Fruit fly (Drosophila melanogaster): ENCODE results near the gene Pdss2.

Pdss2 gene

DNA sequence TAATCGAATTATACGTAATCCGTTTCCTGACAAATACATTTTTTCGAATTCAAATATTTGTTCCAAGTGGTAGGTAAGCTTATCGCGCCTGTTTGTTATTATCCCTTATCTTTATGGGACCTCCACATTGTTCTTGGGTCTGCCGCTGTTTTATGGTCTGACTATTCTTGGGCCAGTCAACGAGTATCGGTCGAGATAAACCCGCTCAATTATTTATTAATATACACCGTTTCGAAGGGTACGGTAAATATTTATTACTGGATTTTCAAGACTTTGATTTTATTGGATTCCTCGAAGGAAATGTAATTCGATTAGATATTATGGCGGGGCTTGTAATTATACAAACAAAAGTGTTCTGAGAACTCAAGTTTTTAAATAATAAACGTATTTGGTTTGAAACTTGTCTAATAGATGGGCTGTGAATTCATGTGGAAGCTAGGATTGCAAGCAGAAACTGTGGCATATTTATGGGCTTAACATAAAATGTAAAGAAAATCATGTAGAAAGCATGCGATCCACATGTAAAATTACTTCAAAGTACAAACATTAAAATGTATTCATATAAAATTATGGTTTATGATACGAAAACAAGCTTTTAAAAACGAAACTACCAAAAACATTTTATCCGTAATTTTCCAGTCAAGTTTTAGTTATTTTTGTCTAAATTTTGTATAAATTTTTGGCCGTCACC, 37.6 kb downstream of the Pdss2 start, which contains the start of gene CG43072 (continued):
- TF ChIP-seq lmd (GFP tag; IDR thresholded peaks at IDR 0.05) (no peak), sens (GFP tag) (peak; percentile 75), HLH4C (GFP tag; IDR thresholded peaks at IDR 0.05; ENCODE audit: partially characterized antibody) (no peak), bsh (GFP tag; optimal IDR thresholded peaks at IDR 0.05) (peak; percentile 8 to 14), CG15601 (tag; optimal IDR thresholded peaks at IDR 0.05) (peak; percentile 7), CG6175 (GFP tag; IDR thresholded peaks at IDR 0.05) (no peak), CG12236 (GFP tag; optimal IDR thresholded peaks at IDR 0.05) (no peak), CG11093 (GFP tag; IDR thresholded peaks at IDR 0.05) (no peak), croc (GFP tag; conservative IDR thresholded peaks at IDR 0.05) (no peak), CG14667 (GFP tag; IDR thresholded peaks at IDR 0.05) (no peak), CG4820 (GFP tag; optimal IDR thresholded peaks at IDR 0.05) (no peak), CG11696 (GFP tag; IDR thresholded peaks at IDR 0.05) (no peak), ewg (GFP tag; optimal IDR thresholded peaks at IDR 0.05) (no peak), Fer1 (GFP tag; optimal IDR thresholded peaks at IDR 0.05) (peak; percentile 59), Atf6 (GFP tag; IDR thresholded peaks at IDR 0.05) (peak; percentile 43; the same call in 1 of the 2 replicates), Dp (GFP tag; optimal IDR thresholded peaks at IDR 0.05) (peak; percentile 11), CG1529 (GFP tag; optimal IDR thresholded peaks at IDR 0.05) (no peak), da (GFP tag; optimal IDR thresholded peaks at IDR 0.05) (no peak), CG4707 (GFP tag; optimal IDR thresholded peaks at IDR 0.05) (peak; percentile 40), cad (GFP tag; optimal IDR thresholded peaks at IDR 0.05) (peak; percentile 30), CG13894 (tag; optimal IDR thresholded peaks at IDR 0.05) (peak; percentile 79), Atf-2 (GFP tag; optimal IDR thresholded peaks at IDR 0.05) (no peak), sisA (GFP tag; IDR thresholded peaks at IDR 0.05) (no peak), Nf-YB (GFP tag; optimal IDR thresholded peaks at IDR 0.05) (peak; percentile 26), CTCF (GFP tag; optimal IDR thresholded peaks at IDR 0.05) (peak; percentile 83), PHDP (tag; optimal IDR thresholded peaks at IDR 0.05) (peak; percentile 70), unpg (GFP tag; optimal IDR thresholded peaks at IDR 0.05) (peak; percentile 49), Awh (GFP tag; IDR thresholded peaks at IDR 0.05) (no peak), gro (GFP tag; optimal IDR thresholded peaks at IDR 0.05) (peak; percentile 42), nau (GFP tag; optimal IDR thresholded peaks at IDR 0.05) (peak; percentile 25)

DNA sequence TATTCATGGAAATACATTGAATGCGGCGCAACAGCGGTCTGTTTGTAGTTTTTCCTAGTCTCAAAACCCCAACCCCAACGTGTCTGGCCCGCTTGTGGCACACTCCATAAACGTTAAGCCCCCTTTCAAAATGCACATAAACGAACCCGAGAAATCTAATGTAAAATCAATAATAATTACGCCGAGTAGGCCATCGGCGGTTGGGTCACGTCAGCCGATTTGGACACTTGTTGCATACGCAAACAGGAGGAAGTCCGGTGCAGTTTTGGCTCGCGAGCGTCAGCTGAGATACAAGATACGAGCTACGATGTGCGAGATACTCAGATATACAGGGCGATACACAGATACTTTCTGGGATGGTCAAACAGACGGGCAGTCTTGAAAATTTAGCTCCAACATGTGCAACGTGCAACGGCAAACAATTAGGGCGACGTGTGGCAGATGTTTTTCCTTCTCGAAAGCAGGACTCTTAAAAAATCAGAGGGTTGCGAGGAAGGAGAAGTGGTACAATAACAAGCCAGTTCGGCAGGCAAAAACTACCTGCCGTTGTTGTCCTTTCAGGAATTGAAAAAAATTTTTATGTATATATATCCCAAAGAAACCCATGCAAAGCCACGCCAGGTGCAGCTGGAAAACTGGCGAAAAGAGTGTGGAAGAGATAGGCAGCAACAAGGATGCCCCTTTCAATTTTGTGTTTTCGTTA, 38.6 kb downstream of the Pdss2 start:
- TF ChIP-seq CG10979 (tag; optimal IDR thresholded peaks at IDR 0.05) (no peak), tll (GFP tag; optimal IDR thresholded peaks at IDR 0.05) (peak in 1 of 2 experiments; percentile 66), amos (GFP tag; IDR thresholded peaks at IDR 0.05; ENCODE audit: partially characterized antibody) (0 out of 2 replicates have a peak, but pooled peaks have one; percentile 11), CG15479 (GFP tag; optimal IDR thresholded peaks at IDR 0.05) (peak; percentile 72), CG11456 (GFP tag; IDR thresholded peaks at IDR 0.05) (no peak), vvl (GFP tag; IDR thresholded peaks at IDR 0.05) (peak; percentile 61; the same call in 1 of the 2 replicates), sens (GFP tag) (peak; percentile 56), grn (GFP tag; optimal IDR thresholded peaks at IDR 0.05) (peak; percentile 27), CG3995 (GFP tag; optimal IDR thresholded peaks at IDR 0.05) (no peak), ac (GFP tag; optimal IDR thresholded peaks at IDR 0.05) (peak; percentile 88), D (optimal IDR thresholded peaks at IDR 0.05) (peak; percentile 21), D (GFP tag; optimal IDR thresholded peaks at IDR 0.05) (no peak), twi (tag; optimal IDR thresholded peaks at IDR 0.05) (peak; percentile 81), rib (GFP tag; IDR thresholded peaks at IDR 0.05) (0 out of 2 replicates have a peak, but pooled peaks have one; percentile 23), onecut (GFP tag; IDR thresholded peaks at IDR 0.05) (peak; percentile 45; the same call in 1 of the 2 replicates), Med (GFP tag) (peak; percentile 53), kah (GFP tag; optimal IDR thresholded peaks at IDR 0.05) (peak; percentile 30), tup (GFP tag; optimal IDR thresholded peaks at IDR 0.05) (no peak), kni (GFP tag; optimal IDR thresholded peaks at IDR 0.05) (peak; percentile 87)
